Worm (Caenorhabditis elegans): Measurements from ENCODE around the gene C16C8.5.

C16C8.5 gene

ce11 chrII:3414383-3414910, 30.7 kb downstream of the C16C8.5 start, which contains the start of the genes F18A12.7 and F18A12.2:
F18A12.7 (minus strand) TSS chrII:3414483.
F18A12.2 (plus strand) TSS chrII:3414860.
- TF ChIP-seq sox-2 (GFP tag; IDR thresholded peaks at IDR 0.05) (no peak), pros-1 (tag; optimal IDR thresholded peaks at IDR 0.05) (no peak), nhr-11 (tag; optimal IDR thresholded peaks at IDR 0.05) (no peak), sdc-2 (tag; optimal IDR thresholded peaks at IDR 0.05) (no peak), hlh-30 (tag; optimal IDR thresholded peaks at IDR 0.05; ENCODE audit: insufficient read depth) (no peak), che-1 (tag; optimal IDR thresholded peaks at IDR 0.05) (no peak), ceh-45 (GFP tag; IDR thresholded peaks at IDR 0.05) (no peak), dve-1 (tag; optimal IDR thresholded peaks at IDR 0.05) (no peak), unc-86 (tag; optimal IDR thresholded peaks at IDR 0.05) (no peak), sox-4 (tag; optimal IDR thresholded peaks at IDR 0.05) (no peak), lin-11 (tag; optimal IDR thresholded peaks at IDR 0.05) (no peak), T23F11.4 (GFP tag; optimal IDR thresholded peaks at IDR 0.05) (no peak), hlh-6 (tag; optimal IDR thresholded peaks at IDR 0.05) (no peak), Y22D7AL.16 (tag; optimal IDR thresholded peaks at IDR 0.05) (no peak), ceh-24 (tag; optimal IDR thresholded peaks at IDR 0.05) (no peak), ceh-9 (tag; optimal IDR thresholded peaks at IDR 0.05) (no peak)

ce11 chrII:3403535-3403934, 41.6 kb downstream of the C16C8.5 start, which contains the start of gene nep-8:
nep-8 (plus strand) TSS chrII:3403835.
- TF ChIP-seq hlh-30 (tag; optimal IDR thresholded peaks at IDR 0.05; ENCODE audit: insufficient read depth) (no peak), elt-2 (tag; optimal IDR thresholded peaks at IDR 0.05) (no peak), ama-1 (optimal IDR thresholded peaks at IDR 0.05) (no peak), nhr-11 (tag; optimal IDR thresholded peaks at IDR 0.05) (no peak), che-1 (tag; optimal IDR thresholded peaks at IDR 0.05) (no peak), T23F11.4 (GFP tag; optimal IDR thresholded peaks at IDR 0.05) (no peak), tbx-2 (tag; optimal IDR thresholded peaks at IDR 0.05) (no peak), unc-42 (tag; optimal IDR thresholded peaks at IDR 0.05) (no peak), hlh-6 (tag; optimal IDR thresholded peaks at IDR 0.05) (no peak), F13H6.1 (tag; optimal IDR thresholded peaks at IDR 0.05) (no peak), ttx-3 (tag; optimal IDR thresholded peaks at IDR 0.05) (no peak), madf-2 (tag; optimal IDR thresholded peaks at IDR 0.05) (no peak), nhr-232 (tag; optimal IDR thresholded peaks at IDR 0.05) (no peak), syd-9 (tag; optimal IDR thresholded peaks at IDR 0.05) (no peak), pros-1 (tag; optimal IDR thresholded peaks at IDR 0.05) (no peak), sdc-2 (tag; optimal IDR thresholded peaks at IDR 0.05) (no peak), K02D7.2 (tag; optimal IDR thresholded peaks at IDR 0.05) (no peak), ceh-2 (tag; optimal IDR thresholded peaks at IDR 0.05) (no peak), sox-4 (tag; optimal IDR thresholded peaks at IDR 0.05) (no peak)

ce11 chrII:3402854-3403253, 42.3 kb downstream of the C16C8.5 start, which contains the start of gene nep-10:
nep-10 (minus strand) TSS chrII:3402954.
- TF ChIP-seq ceh-24 (tag; optimal IDR thresholded peaks at IDR 0.05) (no peak), nfya-1 (tag; optimal IDR thresholded peaks at IDR 0.05) (no peak), madf-2 (tag; optimal IDR thresholded peaks at IDR 0.05) (no peak), che-1 (tag; optimal IDR thresholded peaks at IDR 0.05) (no peak), hlh-13 (GFP tag; optimal IDR thresholded peaks at IDR 0.05) (no peak), hlh-6 (tag; optimal IDR thresholded peaks at IDR 0.05) (no peak), unc-42 (tag; optimal IDR thresholded peaks at IDR 0.05) (no peak), unc-3 (GFP tag; conservative IDR thresholded peaks at IDR 0.05) (no peak), unc-3 (tag; optimal IDR thresholded peaks at IDR 0.05) (no peak)

ce11 chrII:3399212-3399611, 46.0 kb downstream of the C16C8.5 start, which contains the start of gene nep-9:
nep-9 (minus strand) TSS chrII:3399312.
- no peak for TF ChIP-seq lin-11 (tag; optimal IDR thresholded peaks at IDR 0.05)
- no peak for TF ChIP-seq hlh-6 (tag; optimal IDR thresholded peaks at IDR 0.05)
- no peak for TF ChIP-seq ztf-16 (tag; optimal IDR thresholded peaks at IDR 0.05)
- no peak for TF ChIP-seq ceh-30 (tag; optimal IDR thresholded peaks at IDR 0.05)
- no peak for TF ChIP-seq C38D4.7 (GFP tag; optimal IDR thresholded peaks at IDR 0.05)
- no peak for TF ChIP-seq zip-5 (tag; optimal IDR thresholded peaks at IDR 0.05)
- no peak for TF ChIP-seq unc-55 (GFP tag; optimal IDR thresholded peaks at IDR 0.05)
- no peak for TF ChIP-seq pha-4 (tag; optimal IDR thresholded peaks at IDR 0.05)
- no peak for TF ChIP-seq K02D7.2 (tag; optimal IDR thresholded peaks at IDR 0.05)
- no peak for TF ChIP-seq dmd-4 (tag; optimal IDR thresholded peaks at IDR 0.05; ENCODE audit: borderline replicate concordance)
- no peak for TF ChIP-seq eyg-1 (tag; optimal IDR thresholded peaks at IDR 0.05)
- no peak for TF ChIP-seq ahr-1 (tag; optimal IDR thresholded peaks at IDR 0.05)
- TF ChIP-seq fkh-10 (GFP tag; optimal IDR thresholded peaks at IDR 0.05) = no peak
- TF ChIP-seq pat-9 (tag; optimal IDR thresholded peaks at IDR 0.05) = no peak
